Fruit fly (Drosophila melanogaster) whole organism, wandering third instar larva: ENCODE measurements around the gene CG7523.

Experiments used
- CrebA ChIP-seq: fragments of 200-800 bp; sonication (Bioruptor generic); optimal IDR thresholded peaks from 2 replicates; lab custom pipeline; 2016; ENCODE audit warnings: missing biosample characterization, mild to moderate bottlenecking, missing genetic modification characterization, borderline replicate concordance
- Dfd ChIP-seq: fragments of >200 bp; optimal IDR thresholded peaks from 2 replicates; lab custom pipeline; 2017; ENCODE audit warnings: missing biosample characterization, missing genetic modification characterization
- Hnf4 ChIP-seq: fragments of 200-800 bp; sonication (Bioruptor generic); optimal IDR thresholded peaks from 2 replicates; lab custom pipeline; 2016; ENCODE audit warnings: missing biosample characterization, mild to moderate bottlenecking, missing genetic modification characterization
- Myc ChIP-seq: fragments of >200 bp; optimal IDR thresholded peaks from 2 replicates; lab custom pipeline; 2017
- N ChIP-seq: fragments of >200 bp; optimal IDR thresholded peaks from 2 replicates; lab custom pipeline; 2018; ENCODE audit warnings: missing biosample characterization, missing external identifiers, missing genetic modification characterization
- OdsH ChIP-seq: fragments of 200-800 bp; sonication (Bioruptor generic); optimal IDR thresholded peaks from 2 replicates; lab custom pipeline; 2016; ENCODE audit warnings: missing biosample characterization, mild to moderate bottlenecking, missing genetic modification characterization
- br ChIP-seq: fragments of 200-800 bp; sonication (Bioruptor generic); optimal IDR thresholded peaks from 2 replicates; lab custom pipeline; 2016; ENCODE audit warnings: missing biosample characterization, missing genetic modification characterization
- lola ChIP-seq: fragments of >200 bp; optimal IDR thresholded peaks from 2 replicates; lab custom pipeline; 2017; ENCODE audit warnings: missing biosample characterization, missing genetic modification characterization
- psq ChIP-seq: fragments of 200-800 bp; sonication (Bioruptor generic); optimal IDR thresholded peaks from 3 replicates; lab custom pipeline; 2017; ENCODE audit warnings: missing biosample characterization, mild to moderate bottlenecking, missing genetic modification characterization, moderate library complexity
- sage ChIP-seq: fragments of 200-800 bp; sonication (Bioruptor generic); optimal IDR thresholded peaks from 2 replicates; lab custom pipeline; 2016; ENCODE audit warnings: missing biosample characterization, mild to moderate bottlenecking, missing genetic modification characterization

DNA sequence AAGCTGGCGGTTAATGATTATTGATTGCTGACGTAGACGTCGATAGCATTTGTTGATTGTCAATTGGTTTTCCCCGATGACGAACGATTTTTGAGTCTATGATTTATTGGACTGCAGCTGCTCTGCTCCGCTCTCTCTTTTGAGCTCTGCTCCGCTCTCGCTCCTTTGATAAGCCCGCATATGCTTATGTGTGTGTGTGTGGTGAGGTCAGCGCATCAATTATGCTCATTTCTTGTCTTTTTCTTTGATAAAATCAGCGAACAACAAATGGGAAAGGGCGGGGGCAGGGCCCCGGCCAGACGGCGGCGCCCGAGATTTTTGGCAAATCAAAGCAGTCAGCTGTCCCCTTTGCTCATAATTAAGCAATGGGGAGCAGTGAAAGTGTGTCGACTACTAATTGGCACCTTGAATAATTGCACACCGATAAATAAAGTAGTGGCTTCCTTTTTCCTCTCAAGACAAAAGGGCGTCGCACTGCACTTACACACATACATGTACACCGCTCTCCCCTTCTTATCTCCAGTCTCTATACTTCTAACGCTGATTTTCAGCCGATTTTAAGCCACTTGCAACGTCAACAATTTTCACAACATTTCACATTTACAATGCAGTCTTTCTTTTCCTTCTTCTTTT is 11.0 kb upstream of the CG7523 start:
- TF ChIP-seq N (GFP tag; lab: Kevin White, UChicago) (no peak), lola (GFP tag; lab: Kevin White, UChicago) (no peak), OdsH (GFP tag; lab: Kevin White, UChicago) (no peak), Myc (lab: Kevin White, UChicago) (no peak), psq (GFP tag; lab: Kevin White, UChicago) (no peak), sage (GFP tag; lab: Kevin White, UChicago) (no peak), br (GFP tag; lab: Kevin White, UChicago) (no peak), Dfd (no peak), Hnf4 (no peak), CrebA (GFP tag; lab: Kevin White, UChicago) (no peak)
